Worm (Caenorhabditis elegans) whole organism, midembryonic: ENCODE results near the gene irld-66.

Experiments used
- flt-1 ChIP-seq: fragments of 200-800 bp; sonication (Bioruptor generic); IDR thresholded peaks from 2 replicates; pipeline ENCODE4 v1.3.6; 2022; ENCODE audit warnings: missing genetic modification characterization, missing compliant biosample characterization
- klf-2 ChIP-seq: fragments of 200-800 bp; sonication (Bioruptor generic); conservative IDR thresholded peaks from 2 replicates; pipeline ENCODE4 v1.3.6; 2022; ENCODE audit warnings: missing genetic modification reagents, missing genetic modification characterization, missing compliant biosample characterization
- ztf-29 ChIP-seq: fragments of 200-800 bp; sonication (Bioruptor generic); IDR thresholded peaks from 2 replicates; pipeline ENCODE4 v1.3.6; 2022; ENCODE audit warnings: missing genetic modification reagents, missing genetic modification characterization, missing compliant biosample characterization

DNA sequence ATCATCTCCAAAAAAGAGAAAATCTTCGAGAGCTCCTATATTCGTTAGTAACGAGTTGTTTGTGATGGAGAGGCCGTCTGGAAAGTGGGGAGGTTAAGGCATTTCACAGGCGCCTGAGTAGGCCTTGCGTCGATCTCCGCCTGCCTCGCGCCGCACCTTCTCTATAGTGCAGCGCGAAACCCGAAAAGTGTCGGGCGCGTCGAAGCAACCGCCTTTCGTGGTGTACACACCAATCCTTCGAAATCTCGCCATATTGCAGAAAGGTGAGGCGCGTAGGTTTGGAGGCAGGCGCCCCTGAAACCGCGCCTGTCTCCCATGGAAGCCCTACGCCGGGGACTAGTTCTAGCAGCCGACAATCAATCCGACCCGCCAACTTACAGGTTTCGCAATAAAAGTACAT is 10.8 kb downstream of the irld-66 start:
- TF ChIP-seq flt-1 (no peak), ztf-29 (GFP tag; lab: Robert Waterston, UW) (no peak), klf-2 (GFP tag; lab: Robert Waterston, UW) (no peak)
